Fruit fly (Drosophila melanogaster) whole organism, prepupa: Measurements from ENCODE around the gene CG31106.
A peak's percentile ranks its signal among the peaks of the same experiment; 100 is the strongest.

Experiments used
- Blimp-1 ChIP-seq: fragments of 200-800 bp; sonication (Bioruptor generic); optimal IDR thresholded peaks from 3 replicates; lab custom pipeline; 2017; ENCODE audit warnings: missing biosample characterization, missing genetic modification characterization, mild to moderate bottlenecking, moderate library complexity, missing genetic modification reagents
- CG10631 ChIP-seq: fragments of 200-800 bp; sonication (Bioruptor generic); optimal IDR thresholded peaks from 2 replicates; lab custom pipeline; 2016; ENCODE audit warnings: missing biosample characterization, missing genetic modification characterization
- CG10669 ChIP-seq: fragments of 200-800 bp; sonication (Bioruptor generic); optimal IDR thresholded peaks from 3 replicates; lab custom pipeline; 2018; ENCODE audit warnings: missing biosample characterization, mild to moderate bottlenecking, missing genetic modification characterization, moderate library complexity
- CG11294 ChIP-seq: fragments of 200-800 bp; sonication (Bioruptor generic); IDR thresholded peaks from 2 replicates; pipeline ENCODE4 v1.3.6; 2022; ENCODE audit warnings: missing biosample characterization, missing genetic modification characterization
- CG16779 ChIP-seq: fragments of 200-800 bp; sonication (Bioruptor generic); optimal IDR thresholded peaks from 3 replicates; lab custom pipeline; 2017; ENCODE audit warnings: missing biosample characterization, mild to moderate bottlenecking, missing genetic modification characterization
- CG3032 ChIP-seq: fragments of 200-800 bp; optimal IDR thresholded peaks from 2 replicates; lab custom pipeline; 2019; ENCODE audit warnings: missing biosample characterization, mild to moderate bottlenecking, missing genetic modification characterization, moderate library complexity
- CG31627 ChIP-seq: fragments of 200-800 bp; sonication (Bioruptor generic); optimal IDR thresholded peaks from 3 replicates; lab custom pipeline; 2016; ENCODE audit warnings: missing biosample characterization, missing genetic modification characterization
- CG34406 ChIP-seq: fragments of 200-800 bp; sonication (Bioruptor generic); optimal IDR thresholded peaks from 3 replicates; lab custom pipeline; 2016; ENCODE audit warnings: missing biosample characterization, missing genetic modification characterization
- CG4318 ChIP-seq: fragments of 200-800 bp; sonication (Bioruptor generic); optimal IDR thresholded peaks from 3 replicates; lab custom pipeline; 2017; ENCODE audit warnings: missing biosample characterization, mild to moderate bottlenecking, missing genetic modification characterization
- CG6163 ChIP-seq: fragments of 200-800 bp; sonication (Bioruptor generic); IDR thresholded peaks from 3 replicates; pipeline ENCODE4 v1.3.6; 2022; ENCODE audit warnings: missing biosample characterization, missing genetic modification characterization
- CG6792 ChIP-seq: fragments of 200-800 bp; sonication (Bioruptor generic); optimal IDR thresholded peaks from 3 replicates; lab custom pipeline; 2016; ENCODE audit warnings: missing biosample characterization, missing genetic modification characterization
- CG6808 ChIP-seq: fragments of 200-800 bp; sonication (Bioruptor generic); optimal IDR thresholded peaks from 3 replicates; lab custom pipeline; 2017; ENCODE audit warnings: missing biosample characterization, missing genetic modification characterization, mild to moderate bottlenecking, moderate library complexity, missing genetic modification reagents
- CG6854 ChIP-seq: fragments of 200-800 bp; sonication (Bioruptor generic); optimal IDR thresholded peaks from 2 replicates; lab custom pipeline; 2017; ENCODE audit warnings: missing biosample characterization, mild to moderate bottlenecking, missing genetic modification characterization
- CG8119 ChIP-seq: fragments of 200-800 bp; sonication (Bioruptor generic); IDR thresholded peaks from 3 replicates; pipeline ENCODE4 v1.3.6; 2022; ENCODE audit warnings: missing biosample characterization, missing genetic modification characterization
- CG8632 ChIP-seq: fragments of 200-800 bp; sonication (Bioruptor generic); optimal IDR thresholded peaks from 3 replicates; lab custom pipeline; 2016; ENCODE audit warnings: missing biosample characterization, missing genetic modification characterization
- Eip75B ChIP-seq: fragments of 200-800 bp; sonication (Bioruptor generic); optimal IDR thresholded peaks from 3 replicates; lab custom pipeline; 2016; ENCODE audit warnings: missing biosample characterization, missing genetic modification characterization
- Eip78C ChIP-seq: fragments of 200-800 bp; sonication (Bioruptor generic); peaks from one replicate; lab custom pipeline; 2016; ENCODE audit warnings: missing biosample characterization, missing genetic modification characterization
- Ets21C ChIP-seq: fragments of 200-800 bp; sonication (Bioruptor generic); optimal IDR thresholded peaks from 3 replicates; lab custom pipeline; 2016; ENCODE audit warnings: missing biosample characterization, missing genetic modification characterization
- Gug ChIP-seq: fragments of 200-800 bp; sonication (Bioruptor generic); IDR thresholded peaks from 2 replicates; pipeline ENCODE4 v1.3.6; 2022; ENCODE audit warnings: missing biosample characterization, missing genetic modification characterization
- Hr38 ChIP-seq: sonication (Bioruptor generic); optimal IDR thresholded peaks from 2 replicates; lab custom pipeline; 2016; ENCODE audit warnings: missing biosample characterization, missing genetic modification characterization
- Hr39 ChIP-seq: fragments of 200-800 bp; sonication (Bioruptor generic); optimal IDR thresholded peaks from 2 replicates; lab custom pipeline; 2016; ENCODE audit warnings: missing biosample characterization, missing genetic modification characterization
- Lpt ChIP-seq: fragments of 200-800 bp; sonication (Bioruptor generic); optimal IDR thresholded peaks from 3 replicates; lab custom pipeline; 2016; ENCODE audit warnings: missing biosample characterization, missing genetic modification characterization
- Met ChIP-seq: fragments of 200-800 bp; sonication (Bioruptor generic); optimal IDR thresholded peaks from 3 replicates; lab custom pipeline; 2016; ENCODE audit warnings: missing biosample characterization, missing genetic modification characterization
- OdsH ChIP-seq: fragments of 200-800 bp; sonication (Bioruptor generic); optimal IDR thresholded peaks from 3 replicates; lab custom pipeline; 2016; ENCODE audit warnings: missing biosample characterization, missing genetic modification characterization
- Smox ChIP-seq: fragments of 200-800 bp; sonication (Bioruptor generic); optimal IDR thresholded peaks from 3 replicates; lab custom pipeline; 2016; ENCODE audit warnings: missing biosample characterization, missing genetic modification characterization
- Sox15 ChIP-seq: fragments of 200-800 bp; sonication (Bioruptor generic); optimal IDR thresholded peaks from 3 replicates; lab custom pipeline; 2016; ENCODE audit warnings: missing biosample characterization, missing genetic modification characterization
- cyc ChIP-seq: fragments of 200-800 bp; sonication (Bioruptor generic); optimal IDR thresholded peaks from 3 replicates; lab custom pipeline; 2016; ENCODE audit warnings: missing biosample characterization, missing genetic modification characterization
- dac ChIP-seq: fragments of 200-800 bp; sonication (Bioruptor generic); optimal IDR thresholded peaks from 2 replicates; lab custom pipeline; 2017; ENCODE audit warnings: missing biosample characterization, mild to moderate bottlenecking, missing genetic modification characterization
- fd85E ChIP-seq: fragments of 200-800 bp; sonication (Bioruptor generic); optimal IDR thresholded peaks from 3 replicates; lab custom pipeline; 2016; ENCODE audit warnings: missing biosample characterization, missing genetic modification characterization
- fkh ChIP-seq: fragments of 200-800 bp; sonication (Bioruptor generic); optimal IDR thresholded peaks from 3 replicates; lab custom pipeline; 2017; ENCODE audit warnings: missing biosample characterization, mild to moderate bottlenecking, missing genetic modification characterization, moderate library complexity
- lz ChIP-seq: fragments of 200-800 bp; sonication (Bioruptor generic); optimal IDR thresholded peaks from 3 replicates; lab custom pipeline; 2016; ENCODE audit warnings: missing biosample characterization, missing genetic modification characterization
- net ChIP-seq: fragments of 200-800 bp; sonication (Bioruptor generic); optimal IDR thresholded peaks from 3 replicates; lab custom pipeline; 2016; ENCODE audit warnings: missing biosample characterization, missing genetic modification characterization
- pdm3 ChIP-seq: fragments of 200-800 bp; sonication (Bioruptor generic); optimal IDR thresholded peaks from 3 replicates; lab custom pipeline; 2016; ENCODE audit warnings: missing biosample characterization, missing genetic modification characterization
- salr ChIP-seq, 2 experiments: fragments of 200-800 bp; sonication (Bioruptor generic); optimal IDR thresholded peaks; 3 replicates each; lab custom pipeline; 2016 to 2018; ENCODE audit warnings: missing biosample characterization in 2 of 2, missing genetic modification characterization in 2 of 2, mild to moderate bottlenecking in 1 of 2
- spab ChIP-seq: fragments of 200-800 bp; sonication (Bioruptor generic); optimal IDR thresholded peaks from 2 replicates; lab custom pipeline; 2017; ENCODE audit warnings: missing biosample characterization, mild to moderate bottlenecking, missing genetic modification characterization, missing genetic modification reagents
- ss ChIP-seq, 2 experiments: fragments of 200-800 bp; sonication (Bioruptor generic); optimal IDR thresholded peaks; 2 replicates in 1 of 2; 3 replicates in 1 of 2; lab custom pipeline; 2017 to 2018; ENCODE audit warnings: mild to moderate bottlenecking in 2 of 2, missing biosample characterization in 2 of 2, missing genetic modification characterization in 2 of 2, moderate library complexity in 1 of 2
- vri ChIP-seq: fragments of 200-800 bp; sonication (Bioruptor generic); optimal IDR thresholded peaks from 3 replicates; lab custom pipeline; 2016; ENCODE audit warnings: missing biosample characterization, mild to moderate bottlenecking, missing genetic modification characterization

CG31106 gene

DNA sequence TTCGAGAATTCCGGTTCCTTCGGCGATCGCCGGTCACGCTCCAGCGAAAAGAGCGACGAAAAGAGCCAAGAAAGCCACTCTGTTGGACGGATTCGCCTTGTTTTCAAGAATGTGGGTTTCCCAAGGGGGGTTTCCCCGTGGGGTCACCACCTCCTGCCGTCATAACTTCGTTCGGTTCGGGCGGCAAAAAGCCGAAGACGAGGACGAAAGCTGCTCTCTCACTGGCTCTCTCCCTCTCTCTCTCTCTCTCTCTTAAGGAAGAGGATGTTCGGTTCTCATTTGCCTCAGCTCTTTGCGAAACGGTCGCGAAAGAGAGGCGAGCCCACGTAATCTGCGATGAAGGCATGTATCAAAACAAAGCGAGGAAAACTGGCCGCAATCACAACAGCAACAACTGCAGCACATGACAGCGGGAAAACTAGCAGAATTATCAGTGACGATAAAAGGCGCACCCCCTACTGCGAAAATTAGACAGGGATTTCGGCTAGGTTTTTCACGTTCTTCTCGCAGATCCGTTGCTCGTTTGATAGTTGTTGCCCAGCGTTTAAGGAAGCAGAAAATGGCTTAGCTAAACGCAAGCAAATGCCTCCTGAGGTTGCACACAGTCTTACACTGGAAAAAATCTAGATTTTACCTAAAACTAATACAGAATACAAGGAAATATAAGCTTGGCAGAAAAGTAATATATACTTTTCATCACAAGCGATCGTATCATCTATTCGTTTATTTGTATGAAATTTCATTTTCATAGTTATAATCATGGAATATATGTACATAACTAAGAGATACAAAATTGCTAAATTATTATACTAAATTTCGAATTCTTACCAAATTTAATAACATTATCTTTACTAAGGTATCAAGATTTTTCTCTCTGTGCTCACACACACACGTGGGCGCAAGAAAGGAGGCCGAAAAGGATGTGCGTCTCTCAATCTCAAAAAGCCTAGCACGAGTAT lies 32.3 kb upstream of the CG31106 start, which contains the start of gene dan (continued):
- TF ChIP-seq CG11294 (GFP tag; lab: Robert Waterston, UW) (no peak), Sox15 (no peak), Lpt (GFP tag; lab: Kevin White, UChicago) (no peak), Gug (no peak), CG10631 (GFP tag; lab: Kevin White, UChicago) (peak; percentile 63), salr (GFP tag; optimal IDR thresholded peaks at IDR 0.05; lab: Kevin White, UChicago) (peak in 1 of 2 experiments; percentile 32), CG34406 (GFP tag; lab: Kevin White, UChicago) (peak; percentile 32), CG6808 (GFP tag; lab: Kevin White, UChicago) (no peak), CG3032 (peak; percentile 52), Hr38 (GFP tag; lab: Kevin White, UChicago) (no peak), Ets21C (GFP tag; lab: Kevin White, UChicago) (no peak), spab (peak; percentile 8), CG6792 (GFP tag; lab: Kevin White, UChicago) (peak; percentile 14), CG10669 (peak; percentile 39)

DNA sequence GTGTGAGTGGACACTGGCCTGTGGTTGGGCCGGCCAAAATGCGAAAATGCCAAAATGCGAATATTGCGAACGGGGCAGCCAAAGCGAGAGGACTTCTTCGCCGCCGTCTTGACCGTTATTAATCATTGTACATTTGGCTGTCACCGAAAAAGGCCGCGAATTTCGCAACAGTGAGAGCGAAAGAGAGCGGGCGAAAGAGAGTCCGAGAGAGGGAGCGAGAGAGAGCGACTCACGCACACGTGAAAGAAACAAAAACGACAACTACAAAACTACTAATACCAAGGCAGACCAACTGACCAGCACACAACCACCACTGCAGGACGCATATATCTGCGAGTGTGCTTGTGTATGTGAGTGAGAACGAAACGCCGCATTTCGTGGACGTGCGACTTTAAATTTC lies 31.6 kb upstream of the CG31106 start:
- TF ChIP-seq fd85E (GFP tag; lab: Kevin White, UChicago): no peak
- peak in 1 of 2 experiments; percentile 43 for TF ChIP-seq ss (GFP tag; optimal IDR thresholded peaks at IDR 0.05; lab: Kevin White, UChicago)
- TF ChIP-seq CG8632 (GFP tag; lab: Kevin White, UChicago): no peak
- no peak for TF ChIP-seq CG11294 (GFP tag; lab: Robert Waterston, UW)
- TF ChIP-seq Eip78C: peak; percentile 38
- TF ChIP-seq fkh: no peak
- no peak for TF ChIP-seq dac

DNA sequence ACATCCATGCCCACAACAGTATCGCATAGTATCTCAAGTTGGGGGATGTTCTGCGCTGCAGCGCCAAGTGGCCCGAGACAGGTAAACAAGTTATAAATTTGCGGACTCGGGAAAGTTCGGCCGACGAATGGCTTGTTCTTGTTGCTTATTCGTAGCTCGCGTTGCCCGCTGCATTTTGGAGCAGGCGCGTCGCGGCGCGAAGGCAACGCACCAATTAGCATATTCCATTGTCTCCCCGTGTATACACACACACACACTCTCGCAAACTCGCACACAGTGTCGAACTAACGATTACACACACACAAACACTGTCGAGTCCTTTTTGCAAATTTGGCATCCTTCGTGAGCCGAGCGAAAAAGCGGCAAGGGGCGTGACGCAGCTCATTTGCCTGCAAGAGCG lies 27.1 kb upstream of the CG31106 start:
- TF ChIP-seq vri (GFP tag; lab: Kevin White, UChicago) (no peak), Eip78C (peak; percentile 23), Lpt (GFP tag; lab: Kevin White, UChicago) (no peak), Sox15 (no peak)

DNA sequence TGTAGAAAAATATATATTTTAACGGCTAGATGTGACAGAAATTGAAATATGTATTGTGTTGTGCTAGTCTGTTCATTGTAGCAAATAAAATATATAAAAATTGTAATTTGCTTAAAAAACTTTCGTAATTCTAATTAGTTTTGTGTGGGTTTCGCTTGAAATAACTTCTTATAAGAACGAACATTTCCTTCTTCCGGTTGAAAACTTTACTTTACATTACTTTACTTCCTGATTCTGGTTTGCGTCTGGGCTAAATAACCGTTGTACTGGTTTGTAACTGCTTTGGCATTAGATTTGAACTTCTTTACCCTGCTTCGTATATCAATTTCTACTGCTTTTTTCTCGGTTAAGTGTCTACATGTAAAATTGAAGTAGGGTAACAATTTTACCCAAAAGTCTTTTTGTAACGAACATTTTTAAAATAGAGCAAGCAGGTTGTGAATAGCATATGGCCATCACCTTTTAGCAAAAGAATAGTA lies 22.3 kb upstream of the CG31106 start, which contains the start of gene lobo:
lobo (minus strand) TSS at position 51 of the 479 bp plus-strand sequence.
- TF ChIP-seq pdm3 (GFP tag; lab: Kevin White, UChicago) (peak; percentile 20), Smox (GFP tag; lab: Kevin White, UChicago) (peak; percentile 3), CG6854 (peak; percentile 96), CG16779 (tag; lab: Kevin White, UChicago) (no peak), Met (GFP tag; lab: Kevin White, UChicago) (peak; percentile 35), CG4318 (no peak), Eip75B (GFP tag; lab: Kevin White, UChicago) (peak; percentile 25), lz (peak; percentile 27), CG10631 (GFP tag; lab: Kevin White, UChicago) (no peak), Eip78C (peak; percentile 54), CG8119 (GFP tag; lab: Robert Waterston, UW) (no peak), Blimp-1 (GFP tag; lab: Kevin White, UChicago) (no peak), CG3032 (peak; percentile 33), OdsH (peak; percentile 22), Lpt (GFP tag; lab: Kevin White, UChicago) (no peak), net (GFP tag; lab: Kevin White, UChicago) (no peak), CG6163 (peak; percentile 66; the same call in 2 of the 3 replicates), Gug (no peak), CG31627 (peak; percentile 15), Hr39 (GFP tag; lab: Kevin White, UChicago) (peak; percentile 34), cyc (GFP tag; lab: Kevin White, UChicago) (peak; percentile 6)
